Fruit fly (Drosophila melanogaster) whole organism, prepupa: ENCODE measurements around the gene Rab30.

Experiments
- Blimp-1 ChIP-seq: fragments of 200-800 bp; sonication (Bioruptor generic); optimal IDR thresholded peaks from 3 replicates; lab custom pipeline; 2017; ENCODE audit warnings: missing biosample characterization, missing genetic modification characterization, mild to moderate bottlenecking, moderate library complexity, missing genetic modification reagents
- CG11902 ChIP-seq: fragments of 200-800 bp; sonication (Bioruptor generic); optimal IDR thresholded peaks from 3 replicates; lab custom pipeline; 2016; ENCODE audit warnings: missing biosample characterization, missing genetic modification characterization
- CG15336 ChIP-seq: fragments of 200-800 bp; sonication (Bioruptor generic); IDR thresholded peaks from 2 replicates; pipeline ENCODE4 v1.3.6; 2022; ENCODE audit warnings: missing biosample characterization, missing genetic modification characterization
- CG1621 ChIP-seq: fragments of 200-800 bp; sonication (Bioruptor generic); optimal IDR thresholded peaks from 3 replicates; lab custom pipeline; 2018; ENCODE audit warnings: missing biosample characterization, mild to moderate bottlenecking, missing genetic modification characterization
- CG16779 ChIP-seq: fragments of 200-800 bp; sonication (Bioruptor generic); optimal IDR thresholded peaks from 3 replicates; lab custom pipeline; 2017; ENCODE audit warnings: missing biosample characterization, mild to moderate bottlenecking, missing genetic modification characterization
- CG31627 ChIP-seq: fragments of 200-800 bp; sonication (Bioruptor generic); optimal IDR thresholded peaks from 3 replicates; lab custom pipeline; 2016; ENCODE audit warnings: missing biosample characterization, missing genetic modification characterization
- CG32006 ChIP-seq: fragments of 200-800 bp; sonication (Bioruptor generic); optimal IDR thresholded peaks from 3 replicates; lab custom pipeline; 2017; ENCODE audit warnings: missing biosample characterization, mild to moderate bottlenecking, missing genetic modification characterization
- CG3919 ChIP-seq: fragments of 200-800 bp; sonication (Bioruptor generic); optimal IDR thresholded peaks from 3 replicates; lab custom pipeline; 2016; ENCODE audit warnings: missing biosample characterization, missing genetic modification characterization
- CG4318 ChIP-seq: fragments of 200-800 bp; sonication (Bioruptor generic); optimal IDR thresholded peaks from 3 replicates; lab custom pipeline; 2017; ENCODE audit warnings: missing biosample characterization, mild to moderate bottlenecking, missing genetic modification characterization
- CG6276 ChIP-seq: fragments of 200-800 bp; sonication (Bioruptor generic); optimal IDR thresholded peaks from 2 replicates; lab custom pipeline; 2017; ENCODE audit warnings: missing biosample characterization, mild to moderate bottlenecking, missing genetic modification characterization
- CG6792 ChIP-seq: fragments of 200-800 bp; sonication (Bioruptor generic); optimal IDR thresholded peaks from 3 replicates; lab custom pipeline; 2016; ENCODE audit warnings: missing biosample characterization, missing genetic modification characterization
- CG6808 ChIP-seq: fragments of 200-800 bp; sonication (Bioruptor generic); optimal IDR thresholded peaks from 3 replicates; lab custom pipeline; 2017; ENCODE audit warnings: missing biosample characterization, missing genetic modification characterization, mild to moderate bottlenecking, moderate library complexity, missing genetic modification reagents
- CG6854 ChIP-seq: fragments of 200-800 bp; sonication (Bioruptor generic); optimal IDR thresholded peaks from 2 replicates; lab custom pipeline; 2017; ENCODE audit warnings: missing biosample characterization, mild to moderate bottlenecking, missing genetic modification characterization
- CG8119 ChIP-seq: fragments of 200-800 bp; sonication (Bioruptor generic); IDR thresholded peaks from 3 replicates; pipeline ENCODE4 v1.3.6; 2022; ENCODE audit warnings: missing biosample characterization, missing genetic modification characterization
- CG8319 ChIP-seq: fragments of 200-800 bp; sonication (Bioruptor generic); optimal IDR thresholded peaks from 3 replicates; lab custom pipeline; 2016; ENCODE audit warnings: missing biosample characterization, missing genetic modification characterization
- CG8632 ChIP-seq: fragments of 200-800 bp; sonication (Bioruptor generic); optimal IDR thresholded peaks from 3 replicates; lab custom pipeline; 2016; ENCODE audit warnings: missing biosample characterization, missing genetic modification characterization
- Eip75B ChIP-seq: fragments of 200-800 bp; sonication (Bioruptor generic); optimal IDR thresholded peaks from 3 replicates; lab custom pipeline; 2016; ENCODE audit warnings: missing biosample characterization, missing genetic modification characterization
- Eip93F ChIP-seq: fragments of 200-800 bp; sonication (Bioruptor generic); optimal IDR thresholded peaks from 2 replicates; lab custom pipeline; 2016; ENCODE audit warnings: missing biosample characterization, mild to moderate bottlenecking, missing genetic modification characterization
- Ets21C ChIP-seq: fragments of 200-800 bp; sonication (Bioruptor generic); optimal IDR thresholded peaks from 3 replicates; lab custom pipeline; 2016; ENCODE audit warnings: missing biosample characterization, missing genetic modification characterization
- Ets96B ChIP-seq: fragments of 200-800 bp; optimal IDR thresholded peaks from 2 replicates; lab custom pipeline; 2019; ENCODE audit warnings: missing biosample characterization, mild to moderate bottlenecking, missing genetic modification characterization, moderate library complexity
- Gug ChIP-seq: fragments of 200-800 bp; sonication (Bioruptor generic); IDR thresholded peaks from 2 replicates; pipeline ENCODE4 v1.3.6; 2022; ENCODE audit warnings: missing biosample characterization, missing genetic modification characterization
- Hr38 ChIP-seq: sonication (Bioruptor generic); optimal IDR thresholded peaks from 2 replicates; lab custom pipeline; 2016; ENCODE audit warnings: missing biosample characterization, missing genetic modification characterization
- Hr39 ChIP-seq: fragments of 200-800 bp; sonication (Bioruptor generic); optimal IDR thresholded peaks from 2 replicates; lab custom pipeline; 2016; ENCODE audit warnings: missing biosample characterization, missing genetic modification characterization
- Hr4 ChIP-seq: fragments of 200-800 bp; sonication (Bioruptor generic); optimal IDR thresholded peaks from 3 replicates; lab custom pipeline; 2016; ENCODE audit warnings: missing biosample characterization, missing genetic modification characterization
- Met ChIP-seq: fragments of 200-800 bp; sonication (Bioruptor generic); optimal IDR thresholded peaks from 3 replicates; lab custom pipeline; 2016; ENCODE audit warnings: missing biosample characterization, missing genetic modification characterization
- OdsH ChIP-seq: fragments of 200-800 bp; sonication (Bioruptor generic); optimal IDR thresholded peaks from 3 replicates; lab custom pipeline; 2016; ENCODE audit warnings: missing biosample characterization, missing genetic modification characterization
- Smox ChIP-seq: fragments of 200-800 bp; sonication (Bioruptor generic); optimal IDR thresholded peaks from 3 replicates; lab custom pipeline; 2016; ENCODE audit warnings: missing biosample characterization, missing genetic modification characterization
- Sox102F ChIP-seq: fragments of 200-800 bp; sonication (Bioruptor generic); optimal IDR thresholded peaks from 2 replicates; lab custom pipeline; 2016; ENCODE audit warnings: missing biosample characterization, mild to moderate bottlenecking, missing genetic modification characterization
- Sox14 ChIP-seq: fragments of 200-800 bp; sonication (Bioruptor generic); optimal IDR thresholded peaks from 3 replicates; lab custom pipeline; 2016; ENCODE audit warnings: missing biosample characterization, missing genetic modification characterization
- Sox15 ChIP-seq: fragments of 200-800 bp; sonication (Bioruptor generic); optimal IDR thresholded peaks from 3 replicates; lab custom pipeline; 2016; ENCODE audit warnings: missing biosample characterization, missing genetic modification characterization
- cyc ChIP-seq: fragments of 200-800 bp; sonication (Bioruptor generic); optimal IDR thresholded peaks from 3 replicates; lab custom pipeline; 2016; ENCODE audit warnings: missing biosample characterization, missing genetic modification characterization
- dsx ChIP-seq: fragments of 200-800 bp; optimal IDR thresholded peaks from 3 replicates; lab custom pipeline; 2019; ENCODE audit warnings: missing biosample characterization, mild to moderate bottlenecking, missing genetic modification characterization, moderate library complexity; ENCODE audit not compliant: poor library complexity, severe bottlenecking
- eg ChIP-seq: fragments of 200-800 bp; sonication (Bioruptor generic); IDR thresholded peaks from 3 replicates; pipeline ENCODE4 v1.3.6; 2022; ENCODE audit warnings: missing biosample characterization, missing genetic modification characterization
- esn ChIP-seq: fragments of 200-800 bp; sonication (Bioruptor generic); optimal IDR thresholded peaks from 2 replicates; lab custom pipeline; 2016; ENCODE audit warnings: missing biosample characterization, mild to moderate bottlenecking, missing genetic modification characterization, moderate library complexity
- fd59A ChIP-seq: fragments of 200-800 bp; sonication (Bioruptor generic); optimal IDR thresholded peaks from 2 replicates; lab custom pipeline; 2017; ENCODE audit warnings: missing biosample characterization, mild to moderate bottlenecking, missing genetic modification characterization, missing genetic modification reagents
- fd85E ChIP-seq: fragments of 200-800 bp; sonication (Bioruptor generic); optimal IDR thresholded peaks from 3 replicates; lab custom pipeline; 2016; ENCODE audit warnings: missing biosample characterization, missing genetic modification characterization
- lz ChIP-seq: fragments of 200-800 bp; sonication (Bioruptor generic); optimal IDR thresholded peaks from 3 replicates; lab custom pipeline; 2016; ENCODE audit warnings: missing biosample characterization, missing genetic modification characterization
- net ChIP-seq: fragments of 200-800 bp; sonication (Bioruptor generic); optimal IDR thresholded peaks from 3 replicates; lab custom pipeline; 2016; ENCODE audit warnings: missing biosample characterization, missing genetic modification characterization
- pdm3 ChIP-seq: fragments of 200-800 bp; sonication (Bioruptor generic); optimal IDR thresholded peaks from 3 replicates; lab custom pipeline; 2016; ENCODE audit warnings: missing biosample characterization, missing genetic modification characterization
- spab ChIP-seq: fragments of 200-800 bp; sonication (Bioruptor generic); optimal IDR thresholded peaks from 2 replicates; lab custom pipeline; 2017; ENCODE audit warnings: missing biosample characterization, mild to moderate bottlenecking, missing genetic modification characterization, missing genetic modification reagents
- ss ChIP-seq, 2 experiments: fragments of 200-800 bp; sonication (Bioruptor generic); optimal IDR thresholded peaks; 2 replicates in 1 of 2; 3 replicates in 1 of 2; lab custom pipeline; 2017 to 2018; ENCODE audit warnings: mild to moderate bottlenecking in 2 of 2, missing biosample characterization in 2 of 2, missing genetic modification characterization in 2 of 2, moderate library complexity in 1 of 2
- svp ChIP-seq: fragments of 200-800 bp; sonication (Bioruptor generic); peaks from one replicate; lab custom pipeline; 2016; ENCODE audit warnings: missing biosample characterization, missing genetic modification characterization
- topi ChIP-seq: fragments of 200-800 bp; sonication (Bioruptor generic); optimal IDR thresholded peaks from 3 replicates; lab custom pipeline; 2016; ENCODE audit warnings: missing biosample characterization, missing genetic modification characterization
- vri ChIP-seq: fragments of 200-800 bp; sonication (Bioruptor generic); optimal IDR thresholded peaks from 3 replicates; lab custom pipeline; 2016; ENCODE audit warnings: missing biosample characterization, mild to moderate bottlenecking, missing genetic modification characterization

Gene Rab30

DNA sequence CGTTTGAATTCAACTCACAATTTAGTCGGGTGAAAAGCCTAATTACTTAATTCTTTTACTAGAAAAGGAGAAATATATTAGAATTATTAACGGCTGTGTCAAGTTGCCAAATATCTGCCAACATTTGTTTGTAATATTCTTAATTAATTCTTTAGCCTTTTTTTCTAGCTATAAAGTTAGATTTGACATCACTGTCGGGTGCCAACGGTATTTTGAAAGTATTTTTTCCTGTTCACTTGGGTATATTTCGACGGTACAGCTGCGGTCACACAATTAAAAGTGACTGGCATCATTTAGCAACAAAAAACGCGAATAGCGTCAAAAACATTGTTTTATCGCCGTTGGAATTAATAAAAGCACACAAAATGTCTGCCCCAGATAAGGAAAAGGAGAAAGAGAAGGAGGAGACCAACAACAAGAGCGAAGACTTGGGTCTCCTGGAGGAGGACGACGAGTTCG lies 31.3 kb upstream of the Rab30 start, which contains the start of gene Sem1:
TSS of gene Sem1 (plus strand) at position 266 of the 459 bp plus-strand sequence.
- no peak for TF ChIP-seq CG8119 (GFP tag; lab: Robert Waterston, UW)
- no peak for TF ChIP-seq CG6854
- TF ChIP-seq vri: no peak
- TF ChIP-seq Eip93F (GFP tag; lab: Kevin White, UChicago): no peak
- no peak for TF ChIP-seq pdm3 (GFP tag; lab: Kevin White, UChicago)
- no peak for TF ChIP-seq Gug (GFP tag; lab: Robert Waterston, UW)
- peak; percentile 85 for TF ChIP-seq CG6808
- TF ChIP-seq CG11902 (GFP tag; lab: Kevin White, UChicago): no peak
- no peak for TF ChIP-seq dsx (GFP tag; lab: Kevin White, UChicago)
- TF ChIP-seq CG4318: no peak
- peak; percentile 12 for TF ChIP-seq esn
- TF ChIP-seq CG32006 (GFP tag; lab: Kevin White, UChicago): no peak
- no peak for TF ChIP-seq eg (GFP tag; lab: Robert Waterston, UW)
- peak; percentile 24 for TF ChIP-seq topi

- no peak for TF ChIP-seq esn
- no peak for TF ChIP-seq Blimp-1 (GFP tag; lab: Kevin White, UChicago)
- TF ChIP-seq Hr4 (GFP tag; lab: Kevin White, UChicago): no peak
- TF ChIP-seq, all 60 proteins: peak for 0
These were observed 28.3 kb upstream of the Rab30 start, which contains the start of gene Mst27D for dm6 chr2L:7060751-7061150. Gene Mst27D (minus strand): TSS chr2L:7060851.

DNA sequence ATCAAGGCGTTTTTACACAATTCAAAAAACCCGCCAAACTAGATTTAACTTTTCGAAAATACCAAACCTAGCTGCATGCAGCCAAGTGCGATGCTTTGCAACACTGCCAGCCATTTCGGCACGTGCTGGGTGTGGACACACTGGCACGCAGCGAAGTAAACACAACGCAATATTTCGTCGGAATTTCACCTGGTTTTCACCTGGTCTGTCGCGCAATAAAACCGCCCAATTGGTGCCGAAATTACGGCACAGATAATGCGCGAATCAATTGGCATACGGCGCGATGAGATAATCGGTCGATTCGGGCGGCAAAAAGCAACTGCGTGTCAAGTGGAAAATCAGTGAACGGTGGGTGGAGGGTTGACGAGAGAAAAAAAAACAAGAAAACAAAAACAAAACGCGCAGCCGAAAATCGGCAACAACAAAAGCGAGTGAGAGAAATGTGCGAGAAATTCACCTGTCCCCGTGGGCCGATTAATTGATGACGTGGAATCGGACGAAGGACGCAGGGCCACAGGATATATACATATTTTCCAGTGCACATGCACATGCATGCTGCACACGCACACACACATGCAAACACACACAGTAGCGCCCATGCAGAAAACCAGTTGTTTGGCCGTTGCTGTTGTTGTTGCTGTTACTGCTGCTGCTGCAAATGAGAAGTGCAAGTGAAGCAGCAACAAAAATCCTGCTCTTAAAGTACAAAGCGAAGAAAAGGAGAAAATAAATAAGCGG lies 24.0 kb upstream of the Rab30 start, which contains the start of gene Mnn1:
TSS of gene Mnn1 (plus strand) at position 113 of the 738 bp plus-strand sequence.
- TF ChIP-seq CG4318 (no peak), CG11902 (GFP tag; lab: Kevin White, UChicago) (no peak), lz (peak; percentile 28), CG8119 (GFP tag; lab: Robert Waterston, UW) (peak; percentile 63; the same call in 2 of the 3 replicates), CG8632 (GFP tag; lab: Kevin White, UChicago) (no peak), Hr38 (GFP tag; lab: Kevin White, UChicago) (no peak), CG6792 (GFP tag; lab: Kevin White, UChicago) (no peak), Blimp-1 (GFP tag; lab: Kevin White, UChicago) (peak; percentile 77), vri (peak; percentile 99), CG32006 (GFP tag; lab: Kevin White, UChicago) (no peak), CG6808 (no peak), eg (GFP tag; lab: Robert Waterston, UW) (no peak), CG31627 (GFP tag; lab: Kevin White, UChicago) (peak; percentile 7), CG6276 (GFP tag; lab: Kevin White, UChicago) (no peak), Hr4 (GFP tag; lab: Kevin White, UChicago) (no peak), ss (GFP tag; optimal IDR thresholded peaks at IDR 0.05; lab: Kevin White, UChicago) (no peak), dsx (GFP tag; lab: Kevin White, UChicago) (no peak), net (no peak), Sox102F (GFP tag; lab: Kevin White, UChicago) (no peak), CG3919 (GFP tag; lab: Kevin White, UChicago) (no peak), Ets21C (GFP tag; lab: Kevin White, UChicago) (no peak), CG16779 (tag; lab: Kevin White, UChicago) (no peak), Gug (GFP tag; lab: Robert Waterston, UW) (no peak), CG1621 (tag; lab: Kevin White, UChicago) (no peak), fd59A (GFP tag; lab: Kevin White, UChicago) (no peak), spab (GFP tag; lab: Kevin White, UChicago) (no peak), Ets96B (tag; lab: Kevin White, UChicago) (no peak), CG15336 (GFP tag; lab: Robert Waterston, UW) (0 out of 2 replicates have a peak, but pooled peaks have one; percentile 10), Eip93F (GFP tag; lab: Kevin White, UChicago) (peak; percentile 63), CG8319 (no peak), Smox (GFP tag; lab: Kevin White, UChicago) (no peak), Met (GFP tag; lab: Kevin White, UChicago) (no peak), Eip75B (peak; percentile 24), cyc (peak; percentile 23), OdsH (GFP tag; lab: Kevin White, UChicago) (no peak), Sox15 (GFP tag; lab: Kevin White, UChicago) (no peak), fd85E (GFP tag; lab: Kevin White, UChicago) (no peak), svp (no peak), Hr39 (GFP tag; lab: Kevin White, UChicago) (no peak), Sox14 (GFP tag; lab: Kevin White, UChicago) (peak; percentile 46)
